Worm (Caenorhabditis elegans): Measurements from ENCODE around the gene osm-6.
A peak's percentile ranks its signal among the peaks of the same experiment; 100 is the strongest.

Gene osm-6

ce11 chrV:11942325-11942724 lies 15.1 kb upstream of the osm-6 start, which contains the start of gene F58H1.6:
F58H1.6 (plus strand) TSS chrV:11942625.
- no peak for TF ChIP-seq ceh-9 (tag; optimal IDR thresholded peaks at IDR 0.05)
- TF ChIP-seq pqm-1 (tag; optimal IDR thresholded peaks at IDR 0.05), result no peak
- TF ChIP-seq K02D7.2 (tag; optimal IDR thresholded peaks at IDR 0.05), result no peak
- TF ChIP-seq gmeb-2 (tag; optimal IDR thresholded peaks at IDR 0.05), result no peak
- TF ChIP-seq sox-2 (GFP tag; IDR thresholded peaks at IDR 0.05), result no peak

DNA sequence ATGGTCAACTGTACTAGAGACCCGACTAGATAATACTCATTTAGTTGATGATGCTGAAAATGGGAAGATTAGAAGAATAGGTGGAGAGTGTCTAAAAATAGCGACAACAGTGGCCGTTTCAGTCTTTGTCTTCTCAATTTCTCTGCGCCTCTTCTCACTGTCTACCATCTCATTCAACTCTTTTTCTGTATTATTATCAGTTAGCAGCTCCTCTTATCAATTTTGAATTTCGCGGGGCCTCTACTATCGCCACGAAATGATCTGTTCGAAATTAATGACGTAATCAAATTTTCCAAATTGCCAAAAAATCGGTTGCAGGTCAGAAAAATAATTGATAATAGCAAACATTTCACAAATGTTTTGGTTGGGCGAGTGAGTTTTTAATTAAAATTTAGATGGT lies 14.4 kb upstream of the osm-6 start:
- TF ChIP-seq pqm-1 (tag; optimal IDR thresholded peaks at IDR 0.05), result peak; percentile 34
- peak; percentile 92 for TF ChIP-seq elt-2 (tag; optimal IDR thresholded peaks at IDR 0.05)
- TF ChIP-seq lim-6 (tag; optimal IDR thresholded peaks at IDR 0.05), result no peak
- no peak for TF ChIP-seq npax-4 (tag; optimal IDR thresholded peaks at IDR 0.05)
- peak; percentile 7 for TF ChIP-seq dve-1 (tag; optimal IDR thresholded peaks at IDR 0.05)

DNA sequence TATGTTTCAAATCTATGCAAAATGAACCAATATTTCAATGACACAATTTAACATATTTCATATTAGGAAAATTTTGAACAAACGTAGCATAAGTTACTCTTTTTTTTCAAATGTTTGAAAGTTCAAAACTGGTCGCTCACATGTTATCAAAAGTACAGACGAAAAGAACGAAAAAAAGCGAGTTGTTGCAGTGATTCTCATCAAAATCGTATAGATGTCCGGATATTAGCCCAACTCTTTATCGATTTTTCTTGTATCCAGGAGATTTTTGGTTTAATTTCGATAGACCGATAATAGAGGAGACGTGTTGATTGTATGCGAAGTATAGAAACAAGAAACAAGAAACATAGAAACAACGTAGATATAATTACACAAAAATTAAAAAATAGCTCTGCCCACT lies 13.1 kb upstream of the osm-6 start:
- TF ChIP-seq unc-55 (GFP tag; optimal IDR thresholded peaks at IDR 0.05) (no peak), ceh-30 (tag; optimal IDR thresholded peaks at IDR 0.05) (no peak), madf-2 (tag; optimal IDR thresholded peaks at IDR 0.05) (no peak), ceh-9 (tag; optimal IDR thresholded peaks at IDR 0.05) (no peak), dmd-4 (tag; optimal IDR thresholded peaks at IDR 0.05; ENCODE audit: borderline replicate concordance) (no peak), sox-2 (GFP tag; IDR thresholded peaks at IDR 0.05) (no peak), pat-9 (tag; optimal IDR thresholded peaks at IDR 0.05) (no peak), unc-86 (tag; optimal IDR thresholded peaks at IDR 0.05) (no peak), ahr-1 (tag; optimal IDR thresholded peaks at IDR 0.05) (no peak), mec-3 (tag; optimal IDR thresholded peaks at IDR 0.05; ENCODE audit: borderline replicate concordance) (no peak), C38D4.7 (GFP tag; optimal IDR thresholded peaks at IDR 0.05) (no peak), K09A11.1 (tag; optimal IDR thresholded peaks at IDR 0.05; ENCODE audit: insufficient read depth) (no peak), ref-2 (tag; optimal IDR thresholded peaks at IDR 0.05) (no peak), npax-4 (tag; optimal IDR thresholded peaks at IDR 0.05) (no peak), T23F11.4 (GFP tag; optimal IDR thresholded peaks at IDR 0.05) (no peak), hlh-6 (tag; optimal IDR thresholded peaks at IDR 0.05) (no peak), unc-3 (GFP tag; conservative IDR thresholded peaks at IDR 0.05) (no peak), unc-3 (tag; optimal IDR thresholded peaks at IDR 0.05) (no peak), unc-42 (tag; optimal IDR thresholded peaks at IDR 0.05) (no peak)

DNA sequence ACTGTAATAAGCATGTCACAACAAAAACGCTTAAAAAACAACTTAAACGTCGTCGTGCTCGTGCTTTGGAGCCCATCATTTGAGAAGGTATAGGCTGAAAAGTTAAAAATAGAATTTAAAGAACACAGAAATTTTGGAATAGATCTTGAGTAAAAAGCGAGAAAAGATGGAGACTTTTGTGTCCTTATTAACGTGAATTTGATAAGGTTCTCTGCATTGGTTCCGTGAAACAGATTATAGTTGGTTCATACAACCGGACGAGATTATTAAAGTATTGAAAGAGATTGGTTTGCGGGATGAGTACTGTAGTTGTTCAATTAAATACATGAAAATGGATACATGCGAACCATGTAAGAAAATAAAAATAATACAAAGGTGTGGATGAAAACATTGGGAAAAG lies 10.5 kb upstream of the osm-6 start, which contains the start of gene gpla-1:
Gene gpla-1 (minus strand): TSS at position 101 of the 400 bp plus-strand sequence.
- TF ChIP-seq fax-1 (tag; optimal IDR thresholded peaks at IDR 0.05), result no peak
- TF ChIP-seq ceh-31 (tag; optimal IDR thresholded peaks at IDR 0.05), result no peak

DNA sequence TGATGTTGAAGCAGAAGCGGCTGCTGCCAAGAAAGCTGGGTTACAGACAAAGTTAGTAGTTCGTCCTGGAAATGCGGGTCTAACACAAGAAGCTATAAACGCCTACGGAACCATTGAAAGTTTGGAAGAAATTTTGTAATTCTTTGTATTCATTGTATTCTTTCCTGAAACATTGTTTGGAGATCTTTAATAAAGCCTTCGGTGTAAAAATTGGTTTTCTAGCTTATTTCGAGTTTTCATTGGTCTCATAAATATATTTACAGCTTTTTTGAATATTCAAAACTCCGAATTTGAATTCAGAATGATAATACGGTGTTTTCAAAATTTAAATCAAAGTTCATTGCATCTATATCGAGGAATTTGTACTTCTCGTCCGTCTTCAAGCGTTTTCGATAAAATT lies 7.6 kb upstream of the osm-6 start, which contains the start of gene F58H1.8:
Gene F58H1.8 (plus strand): TSS at position 301 of the 400 bp plus-strand sequence.
- TF ChIP-seq ceh-2 (tag; optimal IDR thresholded peaks at IDR 0.05) (no peak), tbx-7 (tag; optimal IDR thresholded peaks at IDR 0.05) (no peak), pqm-1 (tag; optimal IDR thresholded peaks at IDR 0.05) (no peak)

- TF ChIP-seq ahr-1 (tag; optimal IDR thresholded peaks at IDR 0.05) (peak; percentile 75), hlh-13 (GFP tag; optimal IDR thresholded peaks at IDR 0.05) (no peak), ceh-34 (tag; optimal IDR thresholded peaks at IDR 0.05) (peak; percentile 36), hlh-30 (tag; optimal IDR thresholded peaks at IDR 0.05; ENCODE audit: insufficient read depth) (no peak), pax-1 (tag; optimal IDR thresholded peaks at IDR 0.05) (no peak), C38D4.7 (GFP tag; optimal IDR thresholded peaks at IDR 0.05) (peak; percentile 13), madf-2 (tag; optimal IDR thresholded peaks at IDR 0.05) (no peak), ceh-24 (tag; optimal IDR thresholded peaks at IDR 0.05) (no peak), nhr-11 (tag; optimal IDR thresholded peaks at IDR 0.05) (no peak), ama-1 (optimal IDR thresholded peaks at IDR 0.05) (no peak), zip-5 (tag; optimal IDR thresholded peaks at IDR 0.05) (peak; percentile 96), hlh-6 (tag; optimal IDR thresholded peaks at IDR 0.05) (no peak), che-1 (tag; optimal IDR thresholded peaks at IDR 0.05) (no peak), syd-9 (tag; optimal IDR thresholded peaks at IDR 0.05) (no peak), unc-3 (GFP tag; conservative IDR thresholded peaks at IDR 0.05) (no peak), unc-3 (tag; optimal IDR thresholded peaks at IDR 0.05) (peak; percentile 68), K02D7.2 (tag; optimal IDR thresholded peaks at IDR 0.05) (no peak), T23F11.4 (GFP tag; optimal IDR thresholded peaks at IDR 0.05) (no peak), fkh-6 (tag; optimal IDR thresholded peaks at IDR 0.05) (no peak), lim-6 (tag; optimal IDR thresholded peaks at IDR 0.05) (peak; percentile 7), fkh-10 (GFP tag; optimal IDR thresholded peaks at IDR 0.05) (no peak)
Observed at ce11 chrV:11933196-11934028, 6.2 kb upstream of the osm-6 start, which contains the start of the genes aman-2 and F58H1.3. aman-2 (minus strand) TSS chrV:11933246. F58H1.3 (plus strand) TSS chrV:11933978.
